Worm (Caenorhabditis elegans) whole organism, mixed stage, embryonic: ENCODE measurements around the gene eat-17.

ENCODE experiments used
- ceh-43 ChIP-seq: fragments of 200-800 bp; sonication (Bioruptor generic); optimal IDR thresholded peaks from 2 replicates; lab custom pipeline; 2018; ENCODE audit warnings: mild to moderate bottlenecking, missing genetic modification characterization, moderate library complexity, missing compliant biosample characterization
- elt-3 ChIP-seq: fragments of 150-350 bp; optimal IDR thresholded peaks from 2 replicates; lab custom pipeline; 2014; ENCODE audit warnings: missing biosample characterization, missing genetic modification characterization
- flh-1 ChIP-seq: fragments of 200-800 bp; sonication (Bioruptor generic); optimal IDR thresholded peaks from 2 replicates; lab custom pipeline; 2018; ENCODE audit warnings: mild to moderate bottlenecking, missing genetic modification characterization, moderate library complexity, missing compliant biosample characterization
- lsy-2 ChIP-seq: fragments of 150-350 bp; optimal IDR thresholded peaks from 2 replicates; lab custom pipeline; 2014; ENCODE audit warnings: missing biosample characterization, missing genetic modification characterization
- nhr-12 ChIP-seq: fragments of 150-350 bp; optimal IDR thresholded peaks from 2 replicates; lab custom pipeline; 2014; ENCODE audit warnings: missing biosample characterization, missing genetic modification characterization
- nhr-237 ChIP-seq: fragments of 150-350 bp; optimal IDR thresholded peaks from 2 replicates; lab custom pipeline; 2014; ENCODE audit warnings: missing biosample characterization, missing genetic modification characterization
- nhr-28 ChIP-seq: fragments of 150-350 bp; optimal IDR thresholded peaks from 2 replicates; lab custom pipeline; 2014; ENCODE audit warnings: missing biosample characterization, missing genetic modification characterization
- nhr-76 ChIP-seq: sonication (generic microtip); optimal IDR thresholded peaks from 2 replicates; lab custom pipeline; 2017; ENCODE audit warnings: missing biosample characterization, missing genetic modification characterization
- pha-4 ChIP-seq: fragments of 150-350 bp; optimal IDR thresholded peaks from 2 replicates; lab custom pipeline; 2018; ENCODE audit warnings: missing biosample characterization, missing genetic modification reagents, missing genetic modification characterization
- snpc-4 ChIP-seq: fragments of 150-350 bp; optimal IDR thresholded peaks from 2 replicates; lab custom pipeline; 2014; ENCODE audit warnings: missing biosample characterization, missing genetic modification characterization
- sptf-1 ChIP-seq: sonication (generic microtip); optimal IDR thresholded peaks from 2 replicates; lab custom pipeline; 2017; ENCODE audit warnings: mild to moderate bottlenecking, missing genetic modification characterization, moderate library complexity, missing compliant biosample characterization
- unc-120 ChIP-seq: sonication (generic microtip); optimal IDR thresholded peaks from 2 replicates; lab custom pipeline; 2017; ENCODE audit warnings: missing genetic modification characterization, missing compliant biosample characterization; ENCODE audit not compliant: poor library complexity, severe bottlenecking
- ztf-11 ChIP-seq: fragments of 150-350 bp; optimal IDR thresholded peaks from 2 replicates; lab custom pipeline; 2014; ENCODE audit warnings: missing biosample characterization, missing genetic modification characterization

ce11 chrX:16406632-16407031 lies 10.0 kb downstream of the eat-17 start:
- TF ChIP-seq unc-120 (tag; lab: Kevin White, UChicago) = no peak
- TF ChIP-seq ztf-11 (tag; lab: Kevin White, UChicago) = no peak
- no peak for TF ChIP-seq nhr-237
- TF ChIP-seq pha-4 (tag; lab: Kevin White, UChicago) = no peak
- no peak for TF ChIP-seq sptf-1 (tag; lab: Kevin White, UChicago)
- no peak for TF ChIP-seq snpc-4
- TF ChIP-seq lsy-2 (tag; lab: Kevin White, UChicago) = no peak
- TF ChIP-seq flh-1 (GFP tag; lab: Kevin White, UChicago) = no peak
- TF ChIP-seq nhr-28 (tag; lab: Kevin White, UChicago) = no peak
- no peak for TF ChIP-seq ceh-43 (GFP tag; lab: Kevin White, UChicago)
- no peak for TF ChIP-seq nhr-76 (tag; lab: Kevin White, UChicago)
- no peak for TF ChIP-seq nhr-12 (tag; lab: Kevin White, UChicago)
- no peak for TF ChIP-seq elt-3 (tag; lab: Kevin White, UChicago)
